Worm (Caenorhabditis elegans): ENCODE measurements around the gene F59C12.3.

F59C12.3 gene

DNA sequence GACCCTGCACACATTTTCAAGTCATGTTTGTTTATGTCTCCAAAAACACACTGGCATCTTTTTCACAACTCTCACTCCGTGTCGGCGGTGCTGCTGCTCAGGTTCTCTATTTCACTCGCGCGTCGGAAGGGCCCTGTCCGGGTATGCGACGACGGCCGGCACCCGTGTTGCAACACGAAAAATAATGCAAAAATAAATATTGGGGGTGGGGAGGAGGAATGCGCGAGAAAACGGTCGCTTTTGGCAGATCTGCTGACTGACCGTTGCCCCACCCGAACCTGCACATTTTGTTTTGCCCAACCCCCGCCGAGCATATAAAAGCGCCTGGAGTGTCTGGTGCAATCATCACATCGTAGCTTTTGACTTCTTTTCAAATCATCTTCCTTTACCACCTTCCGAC lies 12.1 kb upstream of the F59C12.3 start, which contains the start of gene cpg-19:
Gene cpg-19 (plus strand): TSS at position 341 of the 400 bp plus-strand sequence.
- TF ChIP-seq lin-13 (GFP tag; optimal IDR thresholded peaks at IDR 0.05): no peak
- TF ChIP-seq mbf-1 (tag; optimal IDR thresholded peaks at IDR 0.05): no peak

DNA sequence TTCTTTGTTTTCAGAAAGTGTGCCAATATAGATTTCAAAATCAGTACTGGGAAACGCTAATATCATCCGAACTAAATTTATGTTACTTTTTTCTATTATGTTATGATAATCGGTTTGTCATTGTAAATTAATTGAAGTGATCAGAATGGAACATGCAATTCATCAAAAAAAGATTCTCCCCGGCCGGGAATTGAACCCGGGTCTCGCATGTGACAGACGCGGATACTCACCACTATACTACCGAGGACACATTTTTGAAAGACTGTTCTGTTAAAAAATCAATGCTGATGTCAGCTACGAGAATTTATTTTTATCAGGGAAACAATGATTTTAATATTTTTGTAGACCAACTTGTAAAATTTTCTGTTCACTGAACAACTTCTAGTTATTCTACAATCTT lies 9.8 kb upstream of the F59C12.3 start:
- TF ChIP-seq mab-5 (tag; optimal IDR thresholded peaks at IDR 0.05) (no peak), ztf-4 (tag; optimal IDR thresholded peaks at IDR 0.05) (no peak), ama-1 (optimal IDR thresholded peaks at IDR 0.05) (no peak), fos-1 (tag; optimal IDR thresholded peaks at IDR 0.05) (peak; percentile 33), nhr-21 (tag; optimal IDR thresholded peaks at IDR 0.05) (peak; percentile 32), C34F6.9 (tag; optimal IDR thresholded peaks at IDR 0.05) (no peak), elt-1 (tag; optimal IDR thresholded peaks at IDR 0.05) (no peak), crh-2 (tag; optimal IDR thresholded peaks at IDR 0.05) (peak; percentile 35), skn-1 (tag; optimal IDR thresholded peaks at IDR 0.05) (no peak), sma-3 (GFP tag; optimal IDR thresholded peaks at IDR 0.05) (peak; percentile 53), elt-3 (tag; optimal IDR thresholded peaks at IDR 0.05) (no peak), zag-1 (tag; optimal IDR thresholded peaks at IDR 0.05) (no peak), R02D3.7 (tag; optimal IDR thresholded peaks at IDR 0.05) (no peak), nhr-11 (tag; optimal IDR thresholded peaks at IDR 0.05) (no peak), mbf-1 (tag; optimal IDR thresholded peaks at IDR 0.05) (no peak), nhr-23 (tag; optimal IDR thresholded peaks at IDR 0.05) (no peak), sma-9 (GFP tag; optimal IDR thresholded peaks at IDR 0.05) (peak; percentile 6), sma-9 (tag; optimal IDR thresholded peaks at IDR 0.05) (no peak), nhr-77 (tag; optimal IDR thresholded peaks at IDR 0.05) (no peak), blmp-1 (tag; optimal IDR thresholded peaks at IDR 0.05; ENCODE audit: insufficient read depth) (no peak), ceh-82 (tag; optimal IDR thresholded peaks at IDR 0.05) (no peak)

DNA sequence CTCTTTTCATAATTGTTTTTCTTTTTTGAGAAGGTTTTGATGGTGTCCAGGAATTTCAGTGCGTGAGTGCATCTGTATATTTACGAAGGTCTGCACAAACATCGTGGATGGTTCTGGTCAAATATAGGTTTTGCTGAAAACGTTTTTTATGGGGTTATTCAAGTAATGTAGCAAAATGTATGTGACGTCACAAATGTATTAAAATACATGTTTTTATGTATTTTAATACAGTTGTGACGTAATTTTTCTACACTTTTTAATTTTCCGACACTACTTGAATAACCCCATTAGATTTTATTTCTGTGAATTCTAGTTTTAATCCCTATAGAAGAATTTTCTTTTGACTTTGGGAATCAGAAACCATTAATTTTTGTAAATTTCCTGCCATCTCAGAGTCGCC lies 9.4 kb upstream of the F59C12.3 start:
- TF ChIP-seq unc-39 (tag; optimal IDR thresholded peaks at IDR 0.05) (no peak), sem-4 (tag; optimal IDR thresholded peaks at IDR 0.05) (no peak), ceh-16 (tag; optimal IDR thresholded peaks at IDR 0.05) (no peak), nhr-237 (tag; optimal IDR thresholded peaks at IDR 0.05) (no peak), mbf-1 (tag; optimal IDR thresholded peaks at IDR 0.05) (no peak), sma-3 (GFP tag; optimal IDR thresholded peaks at IDR 0.05) (no peak), alr-1 (tag; optimal IDR thresholded peaks at IDR 0.05) (no peak), mdl-1 (tag; optimal IDR thresholded peaks at IDR 0.05) (no peak), Y55F3AM.14 (GFP tag; optimal IDR thresholded peaks at IDR 0.05) (no peak), nhr-77 (tag; optimal IDR thresholded peaks at IDR 0.05) (no peak), dmd-4 (tag; optimal IDR thresholded peaks at IDR 0.05) (no peak), nhr-23 (tag; optimal IDR thresholded peaks at IDR 0.05) (no peak), egl-27 (tag; optimal IDR thresholded peaks at IDR 0.05) (no peak), gmeb-1 (tag; optimal IDR thresholded peaks at IDR 0.05) (no peak), skn-1 (tag; optimal IDR thresholded peaks at IDR 0.05) (no peak), lin-39 (tag; optimal IDR thresholded peaks at IDR 0.05) (no peak), mab-5 (tag; optimal IDR thresholded peaks at IDR 0.05) (no peak), unc-55 (GFP tag; optimal IDR thresholded peaks at IDR 0.05) (no peak)

DNA sequence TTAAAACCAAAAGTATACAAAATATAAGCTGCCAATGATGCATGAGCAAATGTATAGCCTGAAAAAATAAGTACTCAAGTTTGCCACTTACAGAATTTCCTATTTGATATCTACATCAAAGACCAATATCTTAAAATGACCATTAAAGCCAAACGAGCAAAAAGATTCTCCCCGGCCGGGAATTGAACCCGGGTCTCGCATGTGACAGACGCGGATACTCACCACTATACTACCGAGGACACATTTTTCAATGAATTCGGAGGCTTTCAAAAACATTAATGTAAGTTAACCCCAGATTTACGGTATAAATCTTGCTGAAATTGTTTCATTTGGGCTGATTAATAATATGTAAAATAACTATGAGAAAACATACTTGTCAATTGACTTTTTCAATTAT lies 8.8 kb upstream of the F59C12.3 start:
- no peak for TF ChIP-seq unc-55 (GFP tag; optimal IDR thresholded peaks at IDR 0.05)
- TF ChIP-seq nhr-12 (tag; optimal IDR thresholded peaks at IDR 0.05): no peak
- TF ChIP-seq sma-9 (GFP tag; optimal IDR thresholded peaks at IDR 0.05): peak; percentile 13
- no peak for TF ChIP-seq sma-9 (tag; optimal IDR thresholded peaks at IDR 0.05)
- TF ChIP-seq nhr-23 (tag; optimal IDR thresholded peaks at IDR 0.05): no peak
- TF ChIP-seq gmeb-1 (tag; optimal IDR thresholded peaks at IDR 0.05): no peak
- TF ChIP-seq unc-39 (tag; optimal IDR thresholded peaks at IDR 0.05): no peak
- TF ChIP-seq R02D3.7 (tag; optimal IDR thresholded peaks at IDR 0.05): no peak
- TF ChIP-seq nhr-21 (tag; optimal IDR thresholded peaks at IDR 0.05): no peak

DNA sequence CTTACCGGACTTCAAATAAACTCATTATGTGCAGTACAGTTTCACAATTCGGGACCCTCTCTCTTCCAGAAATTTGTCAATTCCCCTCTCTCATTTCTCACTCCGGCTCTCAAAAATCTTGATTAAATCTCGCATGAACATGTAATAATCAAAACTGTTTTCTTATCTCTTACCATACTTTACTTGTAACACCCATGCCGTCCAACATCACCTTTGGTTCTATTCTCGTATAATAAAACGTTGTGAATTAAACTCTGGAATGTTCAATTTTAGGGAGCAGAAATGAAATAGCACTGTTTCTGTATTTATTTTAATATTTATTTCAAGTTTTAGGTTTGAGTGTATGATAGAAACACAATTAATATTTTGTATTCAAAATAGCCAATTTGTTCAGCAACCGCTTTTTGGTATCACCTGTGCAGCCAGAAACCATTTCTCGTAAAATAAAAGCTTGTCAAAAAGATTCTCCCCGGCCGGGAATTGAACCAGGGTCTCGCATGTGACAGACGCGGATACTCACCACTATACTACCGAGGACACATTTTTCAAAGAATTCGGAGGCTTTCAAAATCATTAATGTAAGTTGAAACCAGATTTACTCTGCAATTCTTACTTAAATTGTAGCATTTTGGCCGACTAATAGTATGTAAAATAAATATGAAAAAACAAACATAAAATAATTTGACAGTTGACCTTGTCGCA lies 8.3 kb upstream of the F59C12.3 start:
- TF ChIP-seq unc-55 (GFP tag; optimal IDR thresholded peaks at IDR 0.05): peak; percentile 19
- no peak for TF ChIP-seq mbf-1 (tag; optimal IDR thresholded peaks at IDR 0.05)
- no peak for TF ChIP-seq unc-62 (GFP tag; optimal IDR thresholded peaks at IDR 0.05)

Measured in whole organism, L2 larva.